Fruit fly (Drosophila melanogaster) whole organism, embryonic: ENCODE results near the gene CG31776.
A peak's percentile ranks its signal among the peaks of the same experiment; 100 is the strongest.

Experiments used
- CG10267 ChIP-seq: fragments of 200-800 bp; sonication (Bioruptor generic); optimal IDR thresholded peaks from 2 replicates; lab custom pipeline; 2018; ENCODE audit warnings: missing biosample characterization, mild to moderate bottlenecking, missing genetic modification characterization, moderate library complexity
- CG10462 ChIP-seq: fragments of 200-800 bp; sonication (Bioruptor generic); optimal IDR thresholded peaks from 2 replicates; lab custom pipeline; 2016; ENCODE audit warnings: missing biosample characterization, missing genetic modification characterization
- CG10543 ChIP-seq: fragments of 200-800 bp; sonication (Bioruptor generic); optimal IDR thresholded peaks from 3 replicates; lab custom pipeline; 2017; ENCODE audit warnings: missing biosample characterization, mild to moderate bottlenecking, missing genetic modification characterization, moderate library complexity
- CG10565 ChIP-seq: fragments of 200-800 bp; sonication (Bioruptor generic); optimal IDR thresholded peaks from 3 replicates; lab custom pipeline; 2016; ENCODE audit warnings: missing biosample characterization, mild to moderate bottlenecking, missing genetic modification characterization
- CG10654 ChIP-seq: fragments of 200-800 bp; sonication (Bioruptor generic); optimal IDR thresholded peaks from 2 replicates; lab custom pipeline; 2016; ENCODE audit warnings: missing biosample characterization, missing genetic modification characterization
- CG12104 ChIP-seq: fragments of 200-800 bp; sonication (Bioruptor generic); optimal IDR thresholded peaks from 3 replicates; lab custom pipeline; 2016; ENCODE audit warnings: missing biosample characterization, missing genetic modification characterization
- CG13424 ChIP-seq: fragments of 200-800 bp; sonication (Bioruptor generic); optimal IDR thresholded peaks from 2 replicates; lab custom pipeline; 2019; ENCODE audit warnings: missing biosample characterization, mild to moderate bottlenecking, missing genetic modification characterization, moderate library complexity
- CG15011 ChIP-seq: fragments of 200-800 bp; sonication (Bioruptor generic); optimal IDR thresholded peaks from 3 replicates; lab custom pipeline; 2018; ENCODE audit warnings: missing biosample characterization, mild to moderate bottlenecking, missing genetic modification characterization
- CG15269 ChIP-seq: fragments of 200-800 bp; sonication (Bioruptor generic); optimal IDR thresholded peaks from 2 replicates; lab custom pipeline; 2018; ENCODE audit warnings: missing biosample characterization, mild to moderate bottlenecking, missing genetic modification characterization, moderate library complexity
- CG17186 ChIP-seq: fragments of 200-800 bp; sonication (Bioruptor generic); optimal IDR thresholded peaks from 3 replicates; lab custom pipeline; 2017; ENCODE audit warnings: missing biosample characterization, missing genetic modification reagents, missing genetic modification characterization
- CG17359 ChIP-seq: fragments of 200-800 bp; sonication (Bioruptor generic); optimal IDR thresholded peaks from 3 replicates; lab custom pipeline; 2018; ENCODE audit warnings: missing biosample characterization, mild to moderate bottlenecking, missing genetic modification characterization, moderate library complexity
- CG17385 ChIP-seq: fragments of 200-800 bp; sonication (Bioruptor generic); optimal IDR thresholded peaks from 3 replicates; lab custom pipeline; 2018; ENCODE audit warnings: missing biosample characterization, mild to moderate bottlenecking, missing genetic modification characterization
- CG18262 ChIP-seq: fragments of 200-800 bp; optimal IDR thresholded peaks from 3 replicates; lab custom pipeline; 2019; ENCODE audit warnings: missing biosample characterization, mild to moderate bottlenecking, missing genetic modification characterization, moderate library complexity
- CG31388 ChIP-seq: fragments of 200-800 bp; sonication (Bioruptor generic); optimal IDR thresholded peaks from 2 replicates; lab custom pipeline; 2016; ENCODE audit warnings: missing biosample characterization, missing genetic modification characterization
- CG34422 ChIP-seq: fragments of 200-800 bp; sonication (Bioruptor generic); IDR thresholded peaks from 3 replicates; pipeline ENCODE4 v1.3.6; 2022; ENCODE audit warnings: missing biosample characterization, missing genetic modification characterization
- CG4282 ChIP-seq: fragments of 200-800 bp; sonication (Bioruptor generic); optimal IDR thresholded peaks from 2 replicates; lab custom pipeline; 2016; ENCODE audit warnings: missing biosample characterization, missing genetic modification characterization
- CG6272 ChIP-seq: fragments of 200-800 bp; sonication (Bioruptor generic); IDR thresholded peaks from 2 replicates; pipeline ENCODE4 v1.3.6; 2022; ENCODE audit warnings: missing biosample characterization, missing genetic modification characterization
- CG6654 ChIP-seq: fragments of 200-800 bp; sonication (Bioruptor generic); optimal IDR thresholded peaks from 2 replicates; lab custom pipeline; 2017; ENCODE audit warnings: missing biosample characterization, mild to moderate bottlenecking, missing genetic modification characterization
- CG7372 ChIP-seq: fragments of 200-800 bp; sonication (Bioruptor generic); IDR thresholded peaks from 2 replicates; pipeline ENCODE4 v1.3.6; 2022; ENCODE audit warnings: missing biosample characterization, missing genetic modification characterization
- CG7556 ChIP-seq: fragments of 200-800 bp; sonication (Bioruptor generic); optimal IDR thresholded peaks from 2 replicates; lab custom pipeline; 2017; ENCODE audit warnings: missing biosample characterization, mild to moderate bottlenecking, missing genetic modification characterization
- CG7786 ChIP-seq: fragments of 200-800 bp; sonication (Bioruptor generic); optimal IDR thresholded peaks from 2 replicates; lab custom pipeline; 2016; ENCODE audit warnings: missing biosample characterization, missing genetic modification characterization
- CG8281 ChIP-seq: fragments of 200-800 bp; sonication (Bioruptor generic); optimal IDR thresholded peaks from 2 replicates; lab custom pipeline; 2018; ENCODE audit warnings: missing biosample characterization, mild to moderate bottlenecking, missing genetic modification characterization, moderate library complexity
- CG8388 ChIP-seq: fragments of 200-800 bp; sonication (Bioruptor generic); optimal IDR thresholded peaks from 2 replicates; lab custom pipeline; 2019; ENCODE audit warnings: missing biosample characterization, mild to moderate bottlenecking, missing genetic modification characterization, moderate library complexity
- Dbx ChIP-seq: fragments of 200-800 bp; sonication (Bioruptor generic); IDR thresholded peaks from 3 replicates; pipeline ENCODE4 v1.3.6; 2022; ENCODE audit warnings: missing biosample characterization, missing genetic modification characterization
- Deaf1 ChIP-seq: fragments of 200-800 bp; optimal IDR thresholded peaks from 3 replicates; lab custom pipeline; 2019; ENCODE audit warnings: missing biosample characterization, mild to moderate bottlenecking, missing genetic modification characterization, moderate library complexity
- Dip2 ChIP-seq: fragments of 200-800 bp; sonication (Bioruptor generic); IDR thresholded peaks from 2 replicates; pipeline ENCODE4 v1.3.6; 2022; ENCODE audit warnings: missing biosample characterization, missing genetic modification characterization
- Fer1 ChIP-seq: fragments of 200-800 bp; sonication (Bioruptor generic); optimal IDR thresholded peaks from 2 replicates; lab custom pipeline; 2017; ENCODE audit warnings: missing biosample characterization, mild to moderate bottlenecking, missing genetic modification characterization
- Fer2 ChIP-seq: fragments of 200-800 bp; sonication (Bioruptor generic); optimal IDR thresholded peaks from 2 replicates; lab custom pipeline; 2018; ENCODE audit warnings: missing biosample characterization, mild to moderate bottlenecking, missing genetic modification characterization, moderate library complexity
- H15 ChIP-seq: fragments of 200-800 bp; sonication (Bioruptor generic); IDR thresholded peaks from 3 replicates; pipeline ENCODE4 v1.3.6; 2022; ENCODE audit warnings: missing biosample characterization, missing genetic modification characterization
- Mes4 ChIP-seq: fragments of 200-800 bp; sonication (Bioruptor generic); optimal IDR thresholded peaks from 2 replicates; lab custom pipeline; 2016; ENCODE audit warnings: missing biosample characterization, missing genetic modification characterization
- Mrtf ChIP-seq: fragments of 200-800 bp; sonication (Bioruptor generic); IDR thresholded peaks from 3 replicates; pipeline ENCODE4 v1.3.6; 2022; ENCODE audit warnings: missing biosample characterization, missing genetic modification characterization
- NK7.1 ChIP-seq: fragments of 200-800 bp; sonication (Bioruptor generic); optimal IDR thresholded peaks from 3 replicates; lab custom pipeline; 2016; ENCODE audit warnings: missing biosample characterization, missing genetic modification characterization
- Ptx1 ChIP-seq: fragments of 200-800 bp; sonication (Bioruptor generic); IDR thresholded peaks from 2 replicates; pipeline ENCODE4 v1.3.6; 2022; ENCODE audit warnings: missing biosample characterization, missing genetic modification characterization
- Rx ChIP-seq: fragments of 200-800 bp; sonication (Bioruptor generic); IDR thresholded peaks from 2 replicates; pipeline ENCODE4 v1.3.6; 2022; ENCODE audit warnings: missing biosample characterization, missing genetic modification characterization
- az2 ChIP-seq: fragments of 200-800 bp; sonication (Bioruptor generic); optimal IDR thresholded peaks from 3 replicates; lab custom pipeline; 2016; ENCODE audit warnings: missing biosample characterization, missing genetic modification characterization
- cg ChIP-seq: fragments of 200-800 bp; sonication (Bioruptor generic); optimal IDR thresholded peaks from 3 replicates; lab custom pipeline; 2019; ENCODE audit warnings: missing biosample characterization, mild to moderate bottlenecking, missing genetic modification characterization, moderate library complexity
- chif ChIP-seq, 2 experiments: fragments of 200-800 bp; sonication (Bioruptor generic); optimal IDR thresholded peaks; 3 replicates each; lab custom pipeline; 2016; ENCODE audit warnings: missing biosample characterization in 2 of 2, missing genetic modification characterization in 2 of 2
- dm ChIP-seq: fragments of 200-800 bp; sonication (Bioruptor generic); optimal IDR thresholded peaks from 3 replicates; lab custom pipeline; 2016; ENCODE audit warnings: missing biosample characterization, missing genetic modification characterization
- ftz-f1 ChIP-seq: fragments of 200-800 bp; sonication (Bioruptor generic); optimal IDR thresholded peaks from 2 replicates; lab custom pipeline; 2016; ENCODE audit warnings: missing biosample characterization, missing genetic modification characterization
- gce ChIP-seq: fragments of 200-800 bp; sonication (Bioruptor generic); IDR thresholded peaks from 3 replicates; pipeline ENCODE4 v1.3.6; 2022; ENCODE audit warnings: missing biosample characterization, missing genetic modification characterization
- gro ChIP-seq: fragments of 200-800 bp; sonication (Bioruptor generic); optimal IDR thresholded peaks from 2 replicates; lab custom pipeline; 2016; ENCODE audit warnings: missing biosample characterization, missing genetic modification characterization
- lab ChIP-seq: fragments of 200-800 bp; sonication (Bioruptor generic); optimal IDR thresholded peaks from 3 replicates; lab custom pipeline; 2017; ENCODE audit warnings: missing biosample characterization, missing genetic modification characterization, mild to moderate bottlenecking, moderate library complexity, missing genetic modification reagents
- org-1 ChIP-seq: fragments of 200-800 bp; sonication (Bioruptor generic); optimal IDR thresholded peaks from 2 replicates; lab custom pipeline; 2017; ENCODE audit warnings: missing biosample characterization, missing genetic modification characterization
- pan ChIP-seq, 4 experiments: fragments of >200 bp in 3 of 4; fragments of 200-800 bp in 1 of 4; sonication (Bioruptor generic) in 1 of 4; optimal IDR thresholded peaks in 3 of 4; IDR thresholded peaks in 1 of 4; 2 replicates each; pipeline versions ENCODE4 v1.3.6 to Lab custom; 2017 to 2022; ENCODE audit warnings: missing biosample characterization in 2 of 4, missing genetic modification characterization in 2 of 4, mixed read lengths in 1 of 4
- sc ChIP-seq, 3 experiments: fragments of >200 bp in 2 of 3; fragments of 200-800 bp in 1 of 3; sonication (Bioruptor generic) in 1 of 3; optimal IDR thresholded peaks; 2 replicates in 2 of 3; 3 replicates in 1 of 3; lab custom pipeline; 2017; ENCODE audit warnings: mild to moderate bottlenecking in 1 of 3, missing biosample characterization in 1 of 3, missing genetic modification characterization in 1 of 3, missing genetic modification reagents in 1 of 3
- shn ChIP-seq: fragments of 200-800 bp; sonication (Bioruptor generic); optimal IDR thresholded peaks from 3 replicates; lab custom pipeline; 2016; ENCODE audit warnings: missing biosample characterization, missing genetic modification characterization
- sob ChIP-seq: fragments of 200-800 bp; sonication (Bioruptor generic); IDR thresholded peaks from 2 replicates; pipeline ENCODE4 v1.3.6; 2022; ENCODE audit warnings: missing biosample characterization, missing genetic modification characterization
- tio ChIP-seq: fragments of 200-800 bp; sonication (Bioruptor generic); optimal IDR thresholded peaks from 2 replicates; lab custom pipeline; 2017; ENCODE audit warnings: missing biosample characterization, missing genetic modification characterization, inconsistent platforms
- unpg ChIP-seq: fragments of 200-800 bp; sonication (Bioruptor generic); optimal IDR thresholded peaks from 3 replicates; lab custom pipeline; 2018; ENCODE audit warnings: missing biosample characterization, mild to moderate bottlenecking, missing genetic modification characterization, moderate library complexity
- zfh2 ChIP-seq: fragments of 200-800 bp; sonication (Bioruptor generic); optimal IDR thresholded peaks from 2 replicates; lab custom pipeline; 2016; ENCODE audit warnings: missing biosample characterization, missing genetic modification characterization

CG31776 gene

DNA sequence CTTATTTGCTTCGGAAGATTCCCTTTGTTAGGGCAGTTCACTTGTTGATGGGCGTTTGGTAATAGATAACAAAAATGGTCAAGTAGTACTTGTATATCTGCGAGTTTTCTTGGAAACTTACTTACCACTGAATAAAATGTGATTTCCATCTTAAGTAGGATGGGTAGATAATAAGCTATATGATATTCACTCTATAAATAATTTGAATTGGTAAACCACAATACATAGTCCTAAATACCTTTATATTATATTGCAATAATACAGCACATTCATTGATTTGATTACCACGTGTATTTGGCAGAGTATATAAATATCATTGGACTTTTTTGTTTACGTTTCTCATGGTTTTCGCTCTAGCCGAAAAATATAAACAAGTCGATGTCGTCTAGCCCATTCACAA, 6.0 kb downstream of the CG31776 start (continued):
- TF ChIP-seq cg (GFP tag; lab: Kevin White, UChicago): no peak
- TF ChIP-seq zfh2: peak; percentile 56
- TF ChIP-seq sc (optimal IDR thresholded peaks at IDR 0.05; lab: Kevin White, UChicago): no peak
- peak; percentile 16 for TF ChIP-seq sc (GFP tag; optimal IDR thresholded peaks at IDR 0.05; lab: Kevin White, UChicago)
- TF ChIP-seq CG10543 (GFP tag; lab: Kevin White, UChicago): peak; percentile 21
- TF ChIP-seq CG7786 (GFP tag; lab: Kevin White, UChicago): peak; percentile 47
- TF ChIP-seq CG12104 (GFP tag; lab: Kevin White, UChicago): peak; percentile 62
- no peak for TF ChIP-seq CG31388 (GFP tag; lab: Kevin White, UChicago)
- peak; percentile 55; the same call in 1 of the 3 replicates for TF ChIP-seq Dbx
- peak; percentile 50 for TF ChIP-seq az2 (GFP tag; lab: Kevin White, UChicago)
- no peak for TF ChIP-seq Dip2 (GFP tag; lab: Robert Waterston, UW)
- TF ChIP-seq CG7372 (GFP tag; lab: Robert Waterston, UW): peak; percentile 39; the same call in 1 of the 2 replicates
- no peak for TF ChIP-seq CG4282 (GFP tag; lab: Kevin White, UChicago)
- TF ChIP-seq lab (GFP tag; lab: Kevin White, UChicago): peak; percentile 70
- TF ChIP-seq Fer2: peak; percentile 27
- TF ChIP-seq Deaf1: peak; percentile 18
- TF ChIP-seq tio: peak; percentile 12
- peak; percentile 84 for TF ChIP-seq CG7556 (GFP tag; lab: Kevin White, UChicago)
- peak; percentile 68 for TF ChIP-seq CG17385 (GFP tag; lab: Kevin White, UChicago)
- TF ChIP-seq CG15011 (GFP tag; lab: Kevin White, UChicago): peak; percentile 26
- TF ChIP-seq CG8281: no peak
- TF ChIP-seq shn (GFP tag; lab: Kevin White, UChicago): peak; percentile 26
- TF ChIP-seq CG15269 (tag; lab: Kevin White, UChicago): peak; percentile 80
- TF ChIP-seq Fer1: peak; percentile 72
- TF ChIP-seq CG17186 (GFP tag; lab: Kevin White, UChicago): no peak
- peak; percentile 66 for TF ChIP-seq CG18262 (tag; lab: Kevin White, UChicago)
- peak; percentile 52 for TF ChIP-seq CG17359
- no peak; the same call in 2 of the 3 replicates for TF ChIP-seq Mrtf (GFP tag; lab: Robert Waterston, UW)
- no peak for TF ChIP-seq CG10462 (GFP tag; lab: Kevin White, UChicago)
- 0 out of 3 replicates have a peak, but pooled peaks have one; percentile 44 for TF ChIP-seq H15 (GFP tag; lab: Robert Waterston, UW)
- peak; percentile 26 for TF ChIP-seq CG10654 (GFP tag; lab: Kevin White, UChicago)
- TF ChIP-seq CG34422 (GFP tag; lab: Robert Waterston, UW): peak; percentile 81
- no peak for TF ChIP-seq CG6654
- TF ChIP-seq NK7.1 (GFP tag; lab: Kevin White, UChicago): peak; percentile 29
- peak; percentile 27 for TF ChIP-seq CG8388 (GFP tag; lab: Kevin White, UChicago)
- TF ChIP-seq gce (GFP tag; lab: Robert Waterston, UW): no peak
- TF ChIP-seq CG13424 (tag; lab: Kevin White, UChicago): peak; percentile 66
- no peak for TF ChIP-seq pan (optimal IDR thresholded peaks at IDR 0.05; lab: Kevin White, UChicago)
- peak in 1 of 2 experiments; percentile 72 for TF ChIP-seq pan (GFP tag; optimal IDR thresholded peaks at IDR 0.05 in 1 of 2, IDR thresholded peaks at IDR 0.05 in 1 of 2)
- TF ChIP-seq dm (GFP tag; lab: Kevin White, UChicago): no peak
- TF ChIP-seq CG10267 (tag; lab: Kevin White, UChicago): peak; percentile 46
- TF ChIP-seq chif (GFP tag; optimal IDR thresholded peaks at IDR 0.05; lab: Kevin White, UChicago): peak; percentile 25 to 34
- TF ChIP-seq CG6272 (GFP tag; lab: Robert Waterston, UW): no peak
- TF ChIP-seq gro (GFP tag; lab: Kevin White, UChicago): no peak
- no peak for TF ChIP-seq Mes4 (GFP tag; lab: Kevin White, UChicago)
- peak; percentile 51; the same call in 1 of the 2 replicates for TF ChIP-seq sob
- TF ChIP-seq Rx (GFP tag; lab: Robert Waterston, UW): no peak
- TF ChIP-seq CG10565: no peak
- peak; percentile 82 for TF ChIP-seq Ptx1 (GFP tag; lab: Robert Waterston, UW)
- peak; percentile 57 for TF ChIP-seq unpg
- peak; percentile 73 for TF ChIP-seq org-1 (GFP tag; lab: Kevin White, UChicago)
- no peak for TF ChIP-seq ftz-f1 (GFP tag; lab: Kevin White, UChicago)
